Worm (Caenorhabditis elegans): ENCODE results near the gene W05B2.2.

DNA sequence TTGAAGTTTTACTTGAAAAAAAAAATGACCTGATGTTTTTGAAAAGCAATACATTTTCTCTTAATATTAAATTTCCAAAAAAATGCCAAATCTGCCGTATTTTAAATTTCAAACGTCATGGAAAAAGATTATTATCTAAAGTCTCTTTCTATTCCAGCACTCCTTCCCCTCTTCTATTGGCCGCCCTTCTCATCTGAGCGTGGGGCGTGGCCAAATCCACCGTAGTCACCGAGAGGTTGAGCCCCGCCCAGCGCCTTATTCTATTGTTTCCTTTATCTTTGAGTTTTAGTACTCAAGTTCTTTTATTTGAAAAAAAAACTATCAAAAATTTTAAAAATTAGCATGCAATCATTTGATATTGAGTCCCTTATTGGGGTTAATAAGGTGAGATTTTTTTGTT lies 46.9 kb downstream of the W05B2.2 start, which contains the start of gene vab-7:
- no peak for TF ChIP-seq mep-1 (tag; optimal IDR thresholded peaks at IDR 0.05)
- no peak for TF ChIP-seq nhr-28 (tag; optimal IDR thresholded peaks at IDR 0.05)
- no peak for TF ChIP-seq snpc-4 (tag; optimal IDR thresholded peaks at IDR 0.05)
- no peak for TF ChIP-seq fkh-10 (GFP tag; optimal IDR thresholded peaks at IDR 0.05)
- TF ChIP-seq lsy-2 (tag; optimal IDR thresholded peaks at IDR 0.05), result no peak
